Fruit fly (Drosophila melanogaster): ENCODE data around the gene CG4229.

CG4229 gene

dm6 chr3L:16567495-16567894 is 10.9 kb downstream of the CG4229 start (continued):
- TF ChIP-seq CG1603 (tag; optimal IDR thresholded peaks at IDR 0.05) (peak; percentile 62), Ets65A (GFP tag) (peak; percentile 36), jumu (GFP tag; optimal IDR thresholded peaks at IDR 0.05) (no peak), CG3407 (GFP tag; optimal IDR thresholded peaks at IDR 0.05) (peak; percentile 51), CG15073 (GFP tag; optimal IDR thresholded peaks at IDR 0.05) (no peak), CG2889 (GFP tag; IDR thresholded peaks at IDR 0.05) (no peak), CG33213 (GFP tag; optimal IDR thresholded peaks at IDR 0.05) (no peak), tx (GFP tag; optimal IDR thresholded peaks at IDR 0.05) (no peak), dan (GFP tag; IDR thresholded peaks at IDR 0.05) (no peak), Doc3 (GFP tag; IDR thresholded peaks at IDR 0.05; ENCODE audit: partially characterized antibody) (no peak), Nf-YA (GFP tag; IDR thresholded peaks at IDR 0.05) (no peak), en (GFP tag; optimal IDR thresholded peaks at IDR 0.05) (no peak), dati (GFP tag; IDR thresholded peaks at IDR 0.05) (no peak), Lpt (GFP tag; optimal IDR thresholded peaks at IDR 0.05) (no peak), Ravus (GFP tag; IDR thresholded peaks at IDR 0.05) (no peak), ERR (GFP tag; optimal IDR thresholded peaks at IDR 0.05) (no peak), CG10543 (GFP tag; optimal IDR thresholded peaks at IDR 0.05) (peak; percentile 33), CG10147 (GFP tag; optimal IDR thresholded peaks at IDR 0.05) (peak; percentile 12), CG6683 (GFP tag; optimal IDR thresholded peaks at IDR 0.05) (no peak), chm (GFP tag; IDR thresholded peaks at IDR 0.05) (0 out of 2 replicates have a peak, but pooled peaks have one; percentile 20), mirr (GFP tag; optimal IDR thresholded peaks at IDR 0.05) (no peak), pnt (GFP tag; optimal IDR thresholded peaks at IDR 0.05) (no peak), disco-r (GFP tag; optimal IDR thresholded peaks at IDR 0.05) (no peak), zfh1 (GFP tag; IDR thresholded peaks at IDR 0.05) (peak; percentile 64)

dm6 chr3L:16569456-16569855 is 12.8 kb downstream of the CG4229 start:
- TF ChIP-seq cad (GFP tag; optimal IDR thresholded peaks at IDR 0.05) (no peak), CG1603 (tag; optimal IDR thresholded peaks at IDR 0.05) (no peak), CG4707 (GFP tag; optimal IDR thresholded peaks at IDR 0.05) (no peak), CG6654 (GFP tag; optimal IDR thresholded peaks at IDR 0.05) (no peak), CG8281 (tag; optimal IDR thresholded peaks at IDR 0.05) (peak; percentile 7), Myb (GFP tag; optimal IDR thresholded peaks at IDR 0.05) (no peak), CG4328 (GFP tag; optimal IDR thresholded peaks at IDR 0.05) (peak; percentile 13), chn (GFP tag; optimal IDR thresholded peaks at IDR 0.05) (no peak), crol (GFP tag; IDR thresholded peaks at IDR 0.05) (peak; percentile 57), z (GFP tag; IDR thresholded peaks at IDR 0.05) (no peak), CG10543 (GFP tag; optimal IDR thresholded peaks at IDR 0.05) (peak; percentile 52), BEAF-32 (GFP tag; optimal IDR thresholded peaks at IDR 0.05) (no peak), BtbVII (GFP tag; optimal IDR thresholded peaks at IDR 0.05) (no peak), ftz-f1 (GFP tag; optimal IDR thresholded peaks at IDR 0.05) (peak; percentile 75), sens (GFP tag) (peak; percentile 26), CG11723 (GFP tag; optimal IDR thresholded peaks at IDR 0.05) (no peak), pan (optimal IDR thresholded peaks at IDR 0.05) (no peak), pan (GFP tag; optimal IDR thresholded peaks at IDR 0.05 in 1 of 2, IDR thresholded peaks at IDR 0.05 in 1 of 2) (no peak), mirr (GFP tag; optimal IDR thresholded peaks at IDR 0.05) (no peak), unc-4 (GFP tag; IDR thresholded peaks at IDR 0.05; ENCODE audit: partially characterized antibody) (no peak), CG18764 (GFP tag; optimal IDR thresholded peaks at IDR 0.05) (no peak), NFAT (GFP tag; IDR thresholded peaks at IDR 0.05) (no peak), Dp (GFP tag; optimal IDR thresholded peaks at IDR 0.05) (no peak), bbx (GFP tag; IDR thresholded peaks at IDR 0.05; ENCODE audit: partially characterized antibody) (no peak), CG13287 (GFP tag; IDR thresholded peaks at IDR 0.05; ENCODE audit: partially characterized antibody) (no peak), Doc3 (GFP tag; IDR thresholded peaks at IDR 0.05; ENCODE audit: partially characterized antibody) (no peak), CG9876 (GFP tag; optimal IDR thresholded peaks at IDR 0.05) (no peak), ash1 (GFP tag; optimal IDR thresholded peaks at IDR 0.05) (no peak), schlank (tag; optimal IDR thresholded peaks at IDR 0.05) (no peak), tin (GFP tag; optimal IDR thresholded peaks at IDR 0.05) (no peak), Hr78 (GFP tag; optimal IDR thresholded peaks at IDR 0.05) (peak in 1 of 2 experiments; percentile 69), ham (GFP tag; IDR thresholded peaks at IDR 0.05) (no peak)
